Worm (Caenorhabditis elegans) whole organism, early embryonic: ENCODE results near the gene C06C3.10.

Source experiments
- ama-1 ChIP-seq: fragments of 150-350 bp; optimal IDR thresholded peaks from 2 replicates; lab custom pipeline; 2014
- ceh-13 ChIP-seq: fragments of 200-800 bp; sonication (Bioruptor generic); optimal IDR thresholded peaks from 2 replicates; lab custom pipeline; 2018; ENCODE audit warnings: mild to moderate bottlenecking, missing genetic modification characterization, missing compliant biosample characterization
- ceh-36 ChIP-seq: sonication (generic microtip); optimal IDR thresholded peaks from 2 replicates; lab custom pipeline; 2016; ENCODE audit warnings: missing genetic modification characterization, inconsistent platforms, missing compliant biosample characterization
- flt-1 ChIP-seq: fragments of 200-800 bp; sonication (Bioruptor generic); IDR thresholded peaks from 2 replicates; pipeline ENCODE4 v1.3.6; 2022; ENCODE audit warnings: missing genetic modification characterization, missing compliant biosample characterization
- hmg-4 ChIP-seq: fragments of 200-800 bp; sonication (Bioruptor generic); optimal IDR thresholded peaks from 2 replicates; lab custom pipeline; 2018; ENCODE audit warnings: mild to moderate bottlenecking, missing genetic modification characterization, missing compliant biosample characterization
- pes-1 ChIP-seq: fragments of 200-800 bp; sonication (Bioruptor generic); IDR thresholded peaks from 2 replicates; pipeline ENCODE4 v1.3.6; 2022; ENCODE audit warnings: missing genetic modification reagents, missing genetic modification characterization, missing compliant biosample characterization
- scrt-1 ChIP-seq: fragments of 200-800 bp; sonication (Bioruptor generic); IDR thresholded peaks from 2 replicates; pipeline ENCODE4 v1.3.6; 2022; ENCODE audit warnings: missing genetic modification characterization, missing compliant biosample characterization
- tra-4 ChIP-seq: sonication (generic microtip); optimal IDR thresholded peaks from 2 replicates; lab custom pipeline; 2017; ENCODE audit warnings: missing genetic modification characterization, missing compliant biosample characterization

DNA sequence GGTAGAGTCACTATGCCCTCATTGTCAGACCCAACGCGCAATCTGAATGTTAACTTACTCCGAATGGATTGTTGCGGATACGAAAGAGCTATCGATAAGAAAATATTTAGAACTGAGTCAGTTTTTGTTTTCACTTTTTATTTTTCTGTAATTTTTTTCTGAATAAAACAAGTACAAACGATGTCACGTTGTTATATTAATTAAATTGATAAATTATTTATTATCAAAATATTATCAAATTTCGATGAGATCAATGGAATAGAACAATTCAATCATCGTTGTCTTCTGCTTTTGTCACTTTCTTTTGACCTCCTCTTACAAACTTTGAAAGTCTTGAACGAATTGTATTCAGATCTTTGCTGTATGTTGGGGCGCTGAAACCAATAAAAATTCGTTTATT is 30.0 kb upstream of the C06C3.10 start, which contains the start of gene mpz-6:
- TF ChIP-seq ceh-13 (no peak), tra-4 (tag; lab: Kevin White, UChicago) (no peak), scrt-1 (GFP tag; lab: Robert Waterston, UW) (no peak), flt-1 (no peak), ama-1 (no peak), ceh-36 (tag; lab: Kevin White, UChicago) (no peak), pes-1 (no peak), hmg-4 (no peak)
